1 fruit fly cellular context compared by ENCODE assay signal in genomic region chr3L:9028057-9028456, dm6.
TF ChIP-seq lines count a peak whose summit lies in the region.

No protein-coding gene starts in this region.

TF ChIP-seq in whole organism, embryonic, 481 proteins besides CTCF, POLR2A, EP300 and RAD21 (continued from another document and continues in another):
- TF ChIP-seq CG2875 (GFP tag; optimal IDR thresholded peaks at IDR 0.05; lab: Kevin White, UChicago) (peak; percentile 6), hkb (optimal IDR thresholded peaks at IDR 0.05; lab: Kevin White, UChicago) (no peak), hkb (GFP tag; IDR thresholded peaks at IDR 0.05; lab: Robert Waterston, UW) (peak; percentile 50; the same call in 1 of the 2 replicates), CG5245 (GFP tag; optimal IDR thresholded peaks at IDR 0.05; lab: Kevin White, UChicago) (peak; percentile 0), NC2α (GFP tag; optimal IDR thresholded peaks at IDR 0.05; lab: Kevin White, UChicago) (peak; percentile 6), Xbp1 (GFP tag; optimal IDR thresholded peaks at IDR 0.05; lab: Kevin White, UChicago) (peak; percentile 31), ase (GFP tag; IDR thresholded peaks at IDR 0.05; lab: Robert Waterston, UW) (0 out of 3 replicates have a peak, but pooled peaks have one; percentile 28), CG9609 (GFP tag; optimal IDR thresholded peaks at IDR 0.05; lab: Kevin White, UChicago) (peak; percentile 38), CG6765 (GFP tag; optimal IDR thresholded peaks at IDR 0.05; lab: Kevin White, UChicago) (no peak), zfh2 (GFP tag; optimal IDR thresholded peaks at IDR 0.05; lab: Kevin White, UChicago) (no peak), aop (GFP tag; IDR thresholded peaks at IDR 0.05; lab: Robert Waterston, UW) (no peak), ewg (GFP tag; optimal IDR thresholded peaks at IDR 0.05; lab: Kevin White, UChicago) (peak; percentile 10), NC2β (GFP tag; optimal IDR thresholded peaks at IDR 0.05; lab: Kevin White, UChicago) (peak; percentile 28), Camta (GFP tag; optimal IDR thresholded peaks at IDR 0.05; lab: Kevin White, UChicago) (peak; percentile 56), sens (GFP tag; lab: Kevin White, UChicago) (peak; percentile 95), lbe (GFP tag; optimal IDR thresholded peaks at IDR 0.05; lab: Kevin White, UChicago) (no peak), lov (optimal IDR thresholded peaks at IDR 0.05; lab: Kevin White, UChicago) (no peak), lov (GFP tag; IDR thresholded peaks at IDR 0.05; lab: Robert Waterston, UW) (peak; percentile 44; the same call in 2 of the 3 replicates), so (GFP tag; IDR thresholded peaks at IDR 0.05; lab: Robert Waterston, UW) (0 out of 3 replicates have a peak, but pooled peaks have one; percentile 10), CHES-1-like (GFP tag; optimal IDR thresholded peaks at IDR 0.05; lab: Kevin White, UChicago) (peak; percentile 1), row (GFP tag; IDR thresholded peaks at IDR 0.05; lab: Robert Waterston, UW) (peak; percentile 58), CG9437 (GFP tag; optimal IDR thresholded peaks at IDR 0.05; lab: Kevin White, UChicago) (peak; percentile 3), CG7556 (GFP tag; optimal IDR thresholded peaks at IDR 0.05; lab: Kevin White, UChicago) (peak; percentile 20), Xrp1 (GFP tag; IDR thresholded peaks at IDR 0.05; lab: Robert Waterston, UW) (peak; percentile 68; the same call in 1 of the 2 replicates), CG1602 (GFP tag; optimal IDR thresholded peaks at IDR 0.05; lab: Kevin White, UChicago) (peak; percentile 47), dpn (GFP tag; optimal IDR thresholded peaks at IDR 0.05; lab: Kevin White, UChicago) (peak; percentile 33 to 48), tgo (GFP tag; IDR thresholded peaks at IDR 0.05; lab: Robert Waterston, UW) (0 out of 3 replicates have a peak, but pooled peaks have one; percentile 37), CG7839 (tag; optimal IDR thresholded peaks at IDR 0.05; lab: Kevin White, UChicago) (peak; percentile 59), Atf3 (GFP tag; optimal IDR thresholded peaks at IDR 0.05; lab: Kevin White, UChicago) (peak; percentile 56), sisA (GFP tag; IDR thresholded peaks at IDR 0.05; lab: Robert Waterston, UW) (peak; percentile 41; the same call in 1 of the 2 replicates), CG11723 (GFP tag; optimal IDR thresholded peaks at IDR 0.05; lab: Kevin White, UChicago) (peak; percentile 0), twi (tag; optimal IDR thresholded peaks at IDR 0.05; lab: Kevin White, UChicago) (peak; percentile 46), CG17385 (GFP tag; optimal IDR thresholded peaks at IDR 0.05; lab: Kevin White, UChicago) (peak; percentile 6), CG13123 (GFP tag; optimal IDR thresholded peaks at IDR 0.05; lab: Kevin White, UChicago) (no peak), Abd-B (GFP tag; optimal IDR thresholded peaks at IDR 0.05; lab: Kevin White, UChicago) (peak; percentile 34), Ada2b (GFP tag; IDR thresholded peaks at IDR 0.05; lab: Robert Waterston, UW) (no peak), CG12219 (GFP tag; optimal IDR thresholded peaks at IDR 0.05; lab: Kevin White, UChicago) (peak; percentile 47), CG8944 (GFP tag; optimal IDR thresholded peaks at IDR 0.05; lab: Kevin White, UChicago) (peak; percentile 27), CG4404 (GFP tag; IDR thresholded peaks at IDR 0.05; lab: Robert Waterston, UW) (peak; percentile 31; the same call in 1 of the 2 replicates), CG30403 (GFP tag; optimal IDR thresholded peaks at IDR 0.05; lab: Kevin White, UChicago) (peak; percentile 40), bab2 (GFP tag; optimal IDR thresholded peaks at IDR 0.05; lab: Kevin White, UChicago) (peak; percentile 51), CG15073 (GFP tag; optimal IDR thresholded peaks at IDR 0.05; lab: Kevin White, UChicago) (no peak), CG18619 (GFP tag; optimal IDR thresholded peaks at IDR 0.05; lab: Kevin White, UChicago) (peak; percentile 13), grau (tag; optimal IDR thresholded peaks at IDR 0.05; lab: Kevin White, UChicago) (peak; percentile 58), nau (GFP tag; optimal IDR thresholded peaks at IDR 0.05; lab: Kevin White, UChicago) (no peak), chm (GFP tag; IDR thresholded peaks at IDR 0.05; lab: Robert Waterston, UW) (peak; percentile 64; the same call in 1 of the 2 replicates), ranshi (GFP tag; IDR thresholded peaks at IDR 0.05; lab: Robert Waterston, UW) (peak; percentile 33; the same call in 1 of the 2 replicates), zf30C (GFP tag; optimal IDR thresholded peaks at IDR 0.05; lab: Kevin White, UChicago) (peak; percentile 69), CG15696 (tag; optimal IDR thresholded peaks at IDR 0.05; lab: Kevin White, UChicago) (peak; percentile 59), CG10979 (tag; optimal IDR thresholded peaks at IDR 0.05; lab: Kevin White, UChicago) (peak; percentile 76), CG2202 (tag; optimal IDR thresholded peaks at IDR 0.05; lab: Kevin White, UChicago) (peak; percentile 53), CG1529 (GFP tag; optimal IDR thresholded peaks at IDR 0.05; lab: Kevin White, UChicago) (peak; percentile 18), CG18476 (GFP tag; optimal IDR thresholded peaks at IDR 0.05; lab: Kevin White, UChicago) (peak; percentile 26), CG16815 (GFP tag; optimal IDR thresholded peaks at IDR 0.05; lab: Kevin White, UChicago) (peak; percentile 36), Trl (optimal IDR thresholded peaks at IDR 0.05; lab: Kevin White, UChicago) (no peak), Trl (GFP tag; optimal IDR thresholded peaks at IDR 0.05; lab: Kevin White, UChicago) (peak; percentile 31), dm (GFP tag; optimal IDR thresholded peaks at IDR 0.05; lab: Kevin White, UChicago) (peak; percentile 23), HLH3B (GFP tag; IDR thresholded peaks at IDR 0.05; lab: Robert Waterston, UW) (peak; percentile 59; the same call in 1 of the 2 replicates), ci (GFP tag; IDR thresholded peaks at IDR 0.05; lab: Robert Waterston, UW) (peak; percentile 62; the same call in 1 of the 3 replicates), nmo (GFP tag; optimal IDR thresholded peaks at IDR 0.05; lab: Kevin White, UChicago) (peak; percentile 74), B-H2 (GFP tag; optimal IDR thresholded peaks at IDR 0.05; lab: Kevin White, UChicago) (no peak), CG15269 (tag; optimal IDR thresholded peaks at IDR 0.05; lab: Kevin White, UChicago) (peak; percentile 30), pita (GFP tag; optimal IDR thresholded peaks at IDR 0.05; lab: Kevin White, UChicago) (no peak), org-1 (GFP tag; optimal IDR thresholded peaks at IDR 0.05; lab: Kevin White, UChicago) (no peak), CG11696 (GFP tag; IDR thresholded peaks at IDR 0.05; lab: Robert Waterston, UW) (no peak), CG1024 (GFP tag; IDR thresholded peaks at IDR 0.05; lab: Robert Waterston, UW) (peak; percentile 30; the same call in 1 of the 2 replicates), ATbp (GFP tag; optimal IDR thresholded peaks at IDR 0.05; lab: Kevin White, UChicago) (peak; percentile 1), Chrac-16 (GFP tag; optimal IDR thresholded peaks at IDR 0.05; lab: Kevin White, UChicago) (peak; percentile 21), PHDP (tag; optimal IDR thresholded peaks at IDR 0.05; lab: Kevin White, UChicago) (peak; percentile 36), wor (GFP tag; IDR thresholded peaks at IDR 0.05; lab: Robert Waterston, UW) (no peak), disco-r (GFP tag; optimal IDR thresholded peaks at IDR 0.05; lab: Kevin White, UChicago) (no peak), CG4820 (GFP tag; optimal IDR thresholded peaks at IDR 0.05; lab: Kevin White, UChicago) (peak; percentile 42), CG14710 (tag; optimal IDR thresholded peaks at IDR 0.05; lab: Kevin White, UChicago) (peak; percentile 58), pan (optimal IDR thresholded peaks at IDR 0.05; lab: Kevin White, UChicago) (no peak), pan (GFP tag; optimal IDR thresholded peaks at IDR 0.05 in 1 of 2, IDR thresholded peaks at IDR 0.05 in 1 of 2) (peak in 1 of 2 experiments; percentile 47), gsb-n (tag; optimal IDR thresholded peaks at IDR 0.05; lab: Kevin White, UChicago) (peak; percentile 38), vvl (GFP tag; IDR thresholded peaks at IDR 0.05; lab: Robert Waterston, UW) (peak; percentile 22; the same call in 1 of the 2 replicates), Hr3 (GFP tag; optimal IDR thresholded peaks at IDR 0.05; lab: Kevin White, UChicago) (peak; percentile 28), CG13775 (GFP tag; optimal IDR thresholded peaks at IDR 0.05; lab: Kevin White, UChicago) (peak; percentile 35), Oaz (GFP tag; IDR thresholded peaks at IDR 0.05; lab: Robert Waterston, UW) (no peak), sc (optimal IDR thresholded peaks at IDR 0.05; lab: Kevin White, UChicago) (no peak), sc (GFP tag; optimal IDR thresholded peaks at IDR 0.05; lab: Kevin White, UChicago) (peak; percentile 32), Ets65A (GFP tag; lab: Kevin White, UChicago) (peak; percentile 92), Jarid2 (GFP tag; optimal IDR thresholded peaks at IDR 0.05; lab: Kevin White, UChicago) (no peak), Ssrp (tag; optimal IDR thresholded peaks at IDR 0.05; lab: Kevin White, UChicago) (peak; percentile 63), caup (GFP tag; optimal IDR thresholded peaks at IDR 0.05; lab: Kevin White, UChicago; ENCODE audit: severe bottlenecking) (no peak), tna (GFP tag; IDR thresholded peaks at IDR 0.05; lab: Robert Waterston, UW; ENCODE audit: partially characterized antibody) (no peak), slp2 (GFP tag; optimal IDR thresholded peaks at IDR 0.05; lab: Kevin White, UChicago) (peak; percentile 19), CG3407 (GFP tag; optimal IDR thresholded peaks at IDR 0.05; lab: Kevin White, UChicago) (peak; percentile 10), CG2712 (tag; optimal IDR thresholded peaks at IDR 0.05; lab: Kevin White, UChicago) (peak; percentile 56), CG34224 (GFP tag; IDR thresholded peaks at IDR 0.05; lab: Robert Waterston, UW; ENCODE audit: partially characterized antibody) (no peak), CG8388 (GFP tag; optimal IDR thresholded peaks at IDR 0.05; lab: Kevin White, UChicago) (peak; percentile 42), CG14014 (GFP tag; IDR thresholded peaks at IDR 0.05; lab: Robert Waterston, UW) (peak; percentile 44; the same call in 1 of the 2 replicates), prd (optimal IDR thresholded peaks at IDR 0.05; lab: Kevin White, UChicago) (no peak), prd (GFP tag; IDR thresholded peaks at IDR 0.05; lab: Robert Waterston, UW) (peak; percentile 61; the same call in 2 of the 3 replicates), danr (GFP tag; IDR thresholded peaks at IDR 0.05; lab: Robert Waterston, UW) (no peak), Adf1 (GFP tag; IDR thresholded peaks at IDR 0.05; lab: Robert Waterston, UW) (no peak), CG4424 (GFP tag; optimal IDR thresholded peaks at IDR 0.05; lab: Kevin White, UChicago) (peak; percentile 54), zen (tag; optimal IDR thresholded peaks at IDR 0.05; lab: Kevin White, UChicago) (peak; percentile 61), ems (GFP tag; optimal IDR thresholded peaks at IDR 0.05; lab: Kevin White, UChicago) (no peak), CG8290 (GFP tag; optimal IDR thresholded peaks at IDR 0.05; lab: Kevin White, UChicago) (no peak), CG8290 (tag; optimal IDR thresholded peaks at IDR 0.05; lab: Kevin White, UChicago) (no peak), zfh1 (GFP tag; IDR thresholded peaks at IDR 0.05; lab: Robert Waterston, UW) (peak; percentile 52; the same call in 1 of the 3 replicates), CG11398 (GFP tag; optimal IDR thresholded peaks at IDR 0.05; lab: Kevin White, UChicago) (peak; percentile 8), CG2678 (tag; optimal IDR thresholded peaks at IDR 0.05; lab: Kevin White, UChicago) (peak; percentile 41), CG17912 (GFP tag; optimal IDR thresholded peaks at IDR 0.05; lab: Kevin White, UChicago) (no peak), Ptx1 (GFP tag; IDR thresholded peaks at IDR 0.05; lab: Robert Waterston, UW) (peak; percentile 49; the same call in 1 of the 2 replicates), CG17829 (tag; optimal IDR thresholded peaks at IDR 0.05; lab: Kevin White, UChicago) (peak; percentile 55), phol (tag; optimal IDR thresholded peaks at IDR 0.05; lab: Kevin White, UChicago) (peak; percentile 59), lola (GFP tag; optimal IDR thresholded peaks at IDR 0.05; lab: Kevin White, UChicago) (peak in 1 of 3 experiments; percentile 76), CG10565 (GFP tag; optimal IDR thresholded peaks at IDR 0.05; lab: Kevin White, UChicago) (no peak), eve (GFP tag; optimal IDR thresholded peaks at IDR 0.05; lab: Kevin White, UChicago) (peak in 1 of 2 experiments; percentile 57), CG5953 (GFP tag; IDR thresholded peaks at IDR 0.05; lab: Robert Waterston, UW) (0 out of 2 replicates have a peak, but pooled peaks have one; percentile 6), hbn (GFP tag; IDR thresholded peaks at IDR 0.05; lab: Robert Waterston, UW; ENCODE audit: partially characterized antibody) (no peak), tin (GFP tag; optimal IDR thresholded peaks at IDR 0.05; lab: Kevin White, UChicago) (peak; percentile 47), CG12391 (tag; optimal IDR thresholded peaks at IDR 0.05; lab: Kevin White, UChicago) (peak; percentile 68), CG8924 (tag; optimal IDR thresholded peaks at IDR 0.05; lab: Kevin White, UChicago) (peak; percentile 69), CG33557 (GFP tag; optimal IDR thresholded peaks at IDR 0.05; lab: Kevin White, UChicago) (peak; percentile 55), CG11695 (GFP tag; IDR thresholded peaks at IDR 0.05; lab: Robert Waterston, UW) (peak; percentile 23; the same call in 1 of the 3 replicates), E2f2 (GFP tag; IDR thresholded peaks at IDR 0.05; lab: Robert Waterston, UW) (peak; percentile 34; the same call in 1 of the 2 replicates), CG12104 (GFP tag; optimal IDR thresholded peaks at IDR 0.05; lab: Kevin White, UChicago) (no peak), CG1603 (tag; optimal IDR thresholded peaks at IDR 0.05; lab: Kevin White, UChicago) (peak; percentile 57), Hr51 (GFP tag; optimal IDR thresholded peaks at IDR 0.05; lab: Kevin White, UChicago) (peak in 1 of 2 experiments; percentile 27), chif (GFP tag; optimal IDR thresholded peaks at IDR 0.05; lab: Kevin White, UChicago) (peak; percentile 25 to 63), jing (GFP tag; optimal IDR thresholded peaks at IDR 0.05; lab: Kevin White, UChicago) (peak; percentile 12), otp (GFP tag; IDR thresholded peaks at IDR 0.05; lab: Robert Waterston, UW) (0 out of 3 replicates have a peak, but pooled peaks have one; percentile 13), ac (GFP tag; optimal IDR thresholded peaks at IDR 0.05; lab: Kevin White, UChicago) (peak; percentile 0), Oli (tag; optimal IDR thresholded peaks at IDR 0.05; lab: Kevin White, UChicago) (peak; percentile 66), Atf-2 (GFP tag; optimal IDR thresholded peaks at IDR 0.05; lab: Kevin White, UChicago) (peak; percentile 44)
